Worm (Caenorhabditis elegans) whole organism, L3 larva: ENCODE results near the gene pcp-1.

Source experiments
- ceh-82 ChIP-seq: fragments of 150-350 bp; optimal IDR thresholded peaks from 2 replicates; lab custom pipeline; 2014; ENCODE audit warnings: missing biosample characterization, missing genetic modification characterization
- elt-3 ChIP-seq, 3 experiments: fragments of 150-350 bp in 1 of 3; sonication (generic microtip) in 2 of 3; optimal IDR thresholded peaks; 2 replicates in 2 of 3; 4 replicates in 1 of 3; lab custom pipeline; 2014 to 2017; ENCODE audit warnings: missing biosample characterization in 3 of 3, missing genetic modification characterization in 3 of 3
- nhr-25 ChIP-seq: sonication (generic microtip); optimal IDR thresholded peaks from 2 replicates; lab custom pipeline; 2017; ENCODE audit warnings: missing biosample characterization, missing genetic modification characterization
- pqm-1 ChIP-seq: fragments of 150-350 bp; optimal IDR thresholded peaks from 2 replicates; lab custom pipeline; 2017; ENCODE audit warnings: missing biosample characterization, missing genetic modification characterization, inconsistent platforms

- TF ChIP-seq elt-3 (tag; optimal IDR thresholded peaks at IDR 0.05; lab: Kevin White, UChicago) (no peak), ceh-82 (tag; lab: Kevin White, UChicago) (no peak), nhr-25 (tag; lab: Kevin White, UChicago) (no peak), pqm-1 (tag; lab: Kevin White, UChicago) (no peak)
Observed at ce11 chrIII:7711908-7712359, 46.8 kb upstream of the pcp-1 start, which contains the start of gene C03B8.3.
